Fruit fly (Drosophila melanogaster): ENCODE data around the gene brat.
A peak's percentile ranks its signal among the peaks of the same experiment; 100 is the strongest.

Gene brat

dm6 chr2L:19133465-19134365 is at the start of gene brat:
TSS of gene brat (plus strand) at chr2L:19133816.
- TF ChIP-seq CG4496 (GFP tag; IDR thresholded peaks at IDR 0.05): 0 out of 3 replicates have a peak, but pooled peaks have one; percentile 35
- peak; percentile 10 for TF ChIP-seq CG8159 (tag; optimal IDR thresholded peaks at IDR 0.05)
- TF ChIP-seq CG8301 (tag; optimal IDR thresholded peaks at IDR 0.05): peak; percentile 16
- TF ChIP-seq CG15710 (tag; optimal IDR thresholded peaks at IDR 0.05): peak; percentile 37
- no peak; the same call in 1 of the 2 replicates for TF ChIP-seq Ets98B (GFP tag; IDR thresholded peaks at IDR 0.05)

- no peak for TF ChIP-seq gl (tag; optimal IDR thresholded peaks at IDR 0.05)
- no peak for TF ChIP-seq CG15710 (tag; optimal IDR thresholded peaks at IDR 0.05)
- TF ChIP-seq CG14655 (GFP tag; optimal IDR thresholded peaks at IDR 0.05): no peak
- TF ChIP-seq CG9948 (tag; optimal IDR thresholded peaks at IDR 0.05): no peak
- no peak for TF ChIP-seq fd96Ca (GFP tag; IDR thresholded peaks at IDR 0.05)
- TF ChIP-seq Pif1A (GFP tag; optimal IDR thresholded peaks at IDR 0.05): no peak
- TF ChIP-seq Snoo (tag; optimal IDR thresholded peaks at IDR 0.05): no peak
- TF ChIP-seq rn (GFP tag; IDR thresholded peaks at IDR 0.05): no peak
- TF ChIP-seq D1 (tag; optimal IDR thresholded peaks at IDR 0.05): no peak
- no peak for TF ChIP-seq CG8159 (tag; optimal IDR thresholded peaks at IDR 0.05)
- TF ChIP-seq CG8301 (tag; optimal IDR thresholded peaks at IDR 0.05): no peak
Observed at dm6 chr2L:19088895-19089294, 44.7 kb upstream of the brat start.

dm6 chr2L:19089385-19089784 is 44.2 kb upstream of the brat start:
- no peak for TF ChIP-seq CG8159 (tag; optimal IDR thresholded peaks at IDR 0.05)
- TF ChIP-seq rn (GFP tag; IDR thresholded peaks at IDR 0.05): no peak
- TF ChIP-seq Snoo (tag; optimal IDR thresholded peaks at IDR 0.05): no peak
- TF ChIP-seq CG34367 (tag; optimal IDR thresholded peaks at IDR 0.05): no peak
- no peak for TF ChIP-seq Ets98B (GFP tag; IDR thresholded peaks at IDR 0.05)
- no peak for TF ChIP-seq Pif1B (GFP tag; optimal IDR thresholded peaks at IDR 0.05)
- no peak for TF ChIP-seq CG17806 (tag; optimal IDR thresholded peaks at IDR 0.05)
- no peak for TF ChIP-seq CG12605 (GFP tag; IDR thresholded peaks at IDR 0.05)
- TF ChIP-seq CG13204 (GFP tag; optimal IDR thresholded peaks at IDR 0.05): no peak
- no peak for TF ChIP-seq D1 (tag; optimal IDR thresholded peaks at IDR 0.05)
- no peak for TF ChIP-seq CG4496 (GFP tag; IDR thresholded peaks at IDR 0.05)
- no peak for TF ChIP-seq CG15710 (tag; optimal IDR thresholded peaks at IDR 0.05)
- TF ChIP-seq CG9948 (tag; optimal IDR thresholded peaks at IDR 0.05): no peak
- TF ChIP-seq fd96Ca (GFP tag; IDR thresholded peaks at IDR 0.05): no peak
- no peak for TF ChIP-seq CG14655 (GFP tag; optimal IDR thresholded peaks at IDR 0.05)
- TF ChIP-seq CG10348 (GFP tag; IDR thresholded peaks at IDR 0.05): no peak

dm6 chr2L:19093868-19094267 is 39.7 kb upstream of the brat start:
- no peak for TF ChIP-seq CG10348 (GFP tag; IDR thresholded peaks at IDR 0.05)
- TF ChIP-seq CG34367 (tag; optimal IDR thresholded peaks at IDR 0.05): no peak
- no peak for TF ChIP-seq CG8159 (tag; optimal IDR thresholded peaks at IDR 0.05)
- no peak for TF ChIP-seq fd96Ca (GFP tag; IDR thresholded peaks at IDR 0.05)
- TF ChIP-seq CG12605 (GFP tag; IDR thresholded peaks at IDR 0.05): no peak
- TF ChIP-seq CG13204 (GFP tag; optimal IDR thresholded peaks at IDR 0.05): no peak
- TF ChIP-seq CG15710 (tag; optimal IDR thresholded peaks at IDR 0.05): no peak
- TF ChIP-seq CG17806 (tag; optimal IDR thresholded peaks at IDR 0.05): no peak
- no peak for TF ChIP-seq EcR (GFP tag; optimal IDR thresholded peaks at IDR 0.05)
- no peak for TF ChIP-seq Snoo (tag; optimal IDR thresholded peaks at IDR 0.05)

dm6 chr2L:19096361-19096760 is 37.3 kb upstream of the brat start:
- no peak for TF ChIP-seq fd96Ca (GFP tag; IDR thresholded peaks at IDR 0.05)
- TF ChIP-seq CG8159 (tag; optimal IDR thresholded peaks at IDR 0.05): no peak
- TF ChIP-seq rn (GFP tag; IDR thresholded peaks at IDR 0.05): no peak
- TF ChIP-seq CG9948 (tag; optimal IDR thresholded peaks at IDR 0.05): no peak
- TF ChIP-seq CG15710 (tag; optimal IDR thresholded peaks at IDR 0.05): no peak
- no peak for TF ChIP-seq Ets98B (GFP tag; IDR thresholded peaks at IDR 0.05)
- TF ChIP-seq CG4496 (GFP tag; IDR thresholded peaks at IDR 0.05): no peak
- TF ChIP-seq CG8301 (tag; optimal IDR thresholded peaks at IDR 0.05): no peak
- TF ChIP-seq CG32121 (GFP tag; IDR thresholded peaks at IDR 0.05): no peak
- TF ChIP-seq Snoo (tag; optimal IDR thresholded peaks at IDR 0.05): no peak

- no peak for TF ChIP-seq Pif1A (GFP tag; optimal IDR thresholded peaks at IDR 0.05)
- no peak for TF ChIP-seq Snoo (tag; optimal IDR thresholded peaks at IDR 0.05)
Observed at dm6 chr2L:19097374-19097773, 36.2 kb upstream of the brat start.

- TF ChIP-seq CG32121 (GFP tag; IDR thresholded peaks at IDR 0.05) (no peak), Pif1A (GFP tag; optimal IDR thresholded peaks at IDR 0.05) (no peak), CG14655 (GFP tag; optimal IDR thresholded peaks at IDR 0.05) (no peak), CG9948 (tag; optimal IDR thresholded peaks at IDR 0.05) (no peak), CG12605 (GFP tag; IDR thresholded peaks at IDR 0.05) (no peak), EcR (GFP tag; optimal IDR thresholded peaks at IDR 0.05) (no peak), CG17806 (tag; optimal IDR thresholded peaks at IDR 0.05) (no peak), CG4496 (GFP tag; IDR thresholded peaks at IDR 0.05) (no peak), Pif1B (GFP tag; optimal IDR thresholded peaks at IDR 0.05) (no peak), Snoo (tag; optimal IDR thresholded peaks at IDR 0.05) (no peak), CG10348 (GFP tag; IDR thresholded peaks at IDR 0.05) (no peak), fd96Ca (GFP tag; IDR thresholded peaks at IDR 0.05) (no peak), CG15710 (tag; optimal IDR thresholded peaks at IDR 0.05) (no peak), CG13204 (GFP tag; optimal IDR thresholded peaks at IDR 0.05) (no peak), D1 (tag; optimal IDR thresholded peaks at IDR 0.05) (no peak), CG8159 (tag; optimal IDR thresholded peaks at IDR 0.05) (no peak), gl (tag; optimal IDR thresholded peaks at IDR 0.05) (no peak), CG34367 (tag; optimal IDR thresholded peaks at IDR 0.05) (no peak), CG8301 (tag; optimal IDR thresholded peaks at IDR 0.05) (no peak)
Observed at dm6 chr2L:19098668-19099067, 34.9 kb upstream of the brat start.

Data from whole organism, pupa.